Fruit fly (Drosophila melanogaster): Measurements from ENCODE around the gene Grip.

The Grip gene

DNA sequence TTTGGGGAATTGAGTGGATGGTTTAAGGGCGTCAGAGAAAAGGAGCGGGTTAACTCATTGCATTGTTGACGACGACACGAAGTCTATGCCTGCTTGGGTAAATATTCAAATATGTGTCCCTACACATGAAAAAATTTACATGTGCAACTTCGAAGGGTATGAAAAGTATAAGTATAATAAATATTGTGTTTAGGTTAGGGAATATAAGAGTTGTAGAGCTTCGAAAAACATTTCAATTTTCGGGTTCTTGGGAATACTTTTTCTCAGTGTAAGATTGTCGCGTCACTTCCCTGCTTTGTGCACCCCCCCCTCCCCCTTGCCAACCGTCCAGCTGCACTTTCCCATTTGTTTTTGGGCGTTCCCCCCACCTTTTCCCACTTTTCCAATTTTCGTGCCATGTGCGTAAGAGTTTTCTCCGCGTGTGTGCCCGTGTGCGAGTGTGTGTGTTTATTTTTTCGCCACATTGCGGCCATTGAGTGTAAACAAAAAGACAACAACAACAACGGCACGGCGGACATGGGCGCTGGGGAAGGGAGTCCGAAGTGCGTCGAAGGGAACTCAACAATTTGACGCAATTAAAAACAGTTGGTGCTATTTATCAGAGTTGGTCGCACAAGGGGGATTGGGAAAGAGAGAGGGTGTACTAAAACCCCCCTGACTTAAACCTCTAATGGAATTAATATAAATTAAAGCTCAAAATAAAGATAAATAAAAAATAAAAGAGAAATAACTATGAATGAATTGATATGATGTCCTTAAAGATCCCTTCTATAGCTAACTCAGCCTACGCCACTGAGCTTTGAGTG is 4.0 kb downstream of the Grip start:
- TF ChIP-seq dmrt93B (GFP tag; optimal IDR thresholded peaks at IDR 0.05) (no peak), ey (GFP tag; optimal IDR thresholded peaks at IDR 0.05) (no peak), GATAd (GFP tag; optimal IDR thresholded peaks at IDR 0.05) (no peak), Hr78 (GFP tag; optimal IDR thresholded peaks at IDR 0.05) (no peak), Mio (GFP tag; optimal IDR thresholded peaks at IDR 0.05) (no peak), jim (GFP tag; optimal IDR thresholded peaks at IDR 0.05) (no peak), dl (GFP tag; optimal IDR thresholded peaks at IDR 0.05; ENCODE audit: insufficient read depth in 1 of 2, partially characterized antibody in 2 of 2) (no peak), Dif (GFP tag; optimal IDR thresholded peaks at IDR 0.05; ENCODE audit: partially characterized antibody) (no peak), dsf (GFP tag; optimal IDR thresholded peaks at IDR 0.05; ENCODE audit: borderline replicate concordance) (no peak), br (GFP tag; optimal IDR thresholded peaks at IDR 0.05) (no peak), CrebA (GFP tag; optimal IDR thresholded peaks at IDR 0.05; ENCODE audit: borderline replicate concordance) (no peak), foxo (GFP tag; optimal IDR thresholded peaks at IDR 0.05) (peak in 1 of 2 experiments; percentile 38), CG9705 (GFP tag; optimal IDR thresholded peaks at IDR 0.05) (no peak), brk (GFP tag; optimal IDR thresholded peaks at IDR 0.05) (no peak), fru (GFP tag; optimal IDR thresholded peaks at IDR 0.05) (peak; percentile 25), lola (GFP tag; optimal IDR thresholded peaks at IDR 0.05) (no peak), Myc (optimal IDR thresholded peaks at IDR 0.05) (no peak), Vsx2 (GFP tag; optimal IDR thresholded peaks at IDR 0.05; ENCODE audit: partially characterized antibody) (no peak), Rel (GFP tag; optimal IDR thresholded peaks at IDR 0.05) (no peak), Rel (tag; optimal IDR thresholded peaks at IDR 0.05) (no peak), rgr (GFP tag; optimal IDR thresholded peaks at IDR 0.05) (no peak), pan (optimal IDR thresholded peaks at IDR 0.05) (no peak), N (GFP tag; optimal IDR thresholded peaks at IDR 0.05) (no peak), CG32264 (GFP tag; optimal IDR thresholded peaks at IDR 0.05) (no peak), OdsH (GFP tag; optimal IDR thresholded peaks at IDR 0.05) (no peak), Hnf4 (GFP tag; optimal IDR thresholded peaks at IDR 0.05) (no peak), tai (GFP tag; optimal IDR thresholded peaks at IDR 0.05) (no peak), Abd-B (GFP tag; optimal IDR thresholded peaks at IDR 0.05) (no peak), Sp1 (GFP tag; optimal IDR thresholded peaks at IDR 0.05) (peak; percentile 32), h (GFP tag; optimal IDR thresholded peaks at IDR 0.05) (peak; percentile 23), Hr83 (GFP tag; optimal IDR thresholded peaks at IDR 0.05; ENCODE audit: poor library complexity, severe bottlenecking) (no peak), sv (GFP tag; optimal IDR thresholded peaks at IDR 0.05) (peak; percentile 11), psq (GFP tag; optimal IDR thresholded peaks at IDR 0.05) (peak; percentile 23), Dfd (GFP tag; optimal IDR thresholded peaks at IDR 0.05) (no peak), HLH106 (tag; optimal IDR thresholded peaks at IDR 0.05) (peak; percentile 44), woc (GFP tag; optimal IDR thresholded peaks at IDR 0.05) (no peak), usp (GFP tag; optimal IDR thresholded peaks at IDR 0.05) (no peak)

- TF ChIP-seq fru (GFP tag; optimal IDR thresholded peaks at IDR 0.05): no peak
Measured at dm6 chrX:5970666-5971057, 4.6 kb downstream of the Grip start.

- TF ChIP-seq CG9705 (GFP tag; optimal IDR thresholded peaks at IDR 0.05) (no peak), Vsx2 (GFP tag; optimal IDR thresholded peaks at IDR 0.05; ENCODE audit: partially characterized antibody) (no peak), Hr78 (GFP tag; optimal IDR thresholded peaks at IDR 0.05) (no peak), Dfd (GFP tag; optimal IDR thresholded peaks at IDR 0.05) (no peak), ey (GFP tag; optimal IDR thresholded peaks at IDR 0.05) (peak; percentile 6), OdsH (GFP tag; optimal IDR thresholded peaks at IDR 0.05) (no peak), rgr (GFP tag; optimal IDR thresholded peaks at IDR 0.05) (peak; percentile 37), Rel (GFP tag; optimal IDR thresholded peaks at IDR 0.05) (no peak), Rel (tag; optimal IDR thresholded peaks at IDR 0.05) (no peak), HLH106 (tag; optimal IDR thresholded peaks at IDR 0.05) (peak; percentile 26), fru (GFP tag; optimal IDR thresholded peaks at IDR 0.05) (no peak), sage (GFP tag; optimal IDR thresholded peaks at IDR 0.05) (no peak), foxo (GFP tag; optimal IDR thresholded peaks at IDR 0.05) (peak in 1 of 2 experiments; percentile 47), usp (GFP tag; optimal IDR thresholded peaks at IDR 0.05) (no peak), Hr83 (GFP tag; optimal IDR thresholded peaks at IDR 0.05; ENCODE audit: poor library complexity, severe bottlenecking) (no peak), brk (GFP tag; optimal IDR thresholded peaks at IDR 0.05) (no peak), Abd-B (GFP tag; optimal IDR thresholded peaks at IDR 0.05) (no peak), sv (GFP tag; optimal IDR thresholded peaks at IDR 0.05) (peak; percentile 5), N (GFP tag; optimal IDR thresholded peaks at IDR 0.05) (no peak), Myc (optimal IDR thresholded peaks at IDR 0.05) (no peak), Mio (GFP tag; optimal IDR thresholded peaks at IDR 0.05) (no peak), CrebA (GFP tag; optimal IDR thresholded peaks at IDR 0.05; ENCODE audit: borderline replicate concordance) (no peak), Sp1 (GFP tag; optimal IDR thresholded peaks at IDR 0.05) (no peak), Jra (GFP tag; optimal IDR thresholded peaks at IDR 0.05) (no peak), tai (GFP tag; optimal IDR thresholded peaks at IDR 0.05) (no peak), psq (GFP tag; optimal IDR thresholded peaks at IDR 0.05) (no peak), jim (GFP tag; optimal IDR thresholded peaks at IDR 0.05) (no peak), CG32264 (GFP tag; optimal IDR thresholded peaks at IDR 0.05) (no peak), br (GFP tag; optimal IDR thresholded peaks at IDR 0.05) (peak; percentile 5), Hnf4 (GFP tag; optimal IDR thresholded peaks at IDR 0.05) (no peak), lola (GFP tag; optimal IDR thresholded peaks at IDR 0.05) (no peak), Dif (GFP tag; optimal IDR thresholded peaks at IDR 0.05; ENCODE audit: partially characterized antibody) (no peak), dl (GFP tag; optimal IDR thresholded peaks at IDR 0.05; ENCODE audit: insufficient read depth in 1 of 2, partially characterized antibody in 2 of 2) (no peak)
Measured at dm6 chrX:5972030-5972429, 6.0 kb downstream of the Grip start.

All from whole organism, wandering third instar larva.